Worm (Caenorhabditis elegans) whole organism, L1 larva: ENCODE results near the gene Y105C5A.1.
"Not testable (repeated sequence)": the region's sequence is repeated elsewhere in the genome, so short reads cannot be mapped to it uniquely, and the experiment has no call there.

Experiments used
- C16A3.4 ChIP-seq: fragments of 150-350 bp; optimal IDR thresholded peaks from 2 replicates; lab custom pipeline; 2014; ENCODE audit warnings: missing biosample characterization, missing genetic modification characterization
- F16B12.6 ChIP-seq: fragments of 150-350 bp; optimal IDR thresholded peaks from 2 replicates; lab custom pipeline; 2014; ENCODE audit warnings: missing biosample characterization, missing genetic modification characterization
- aly-2 ChIP-seq: fragments of 150-350 bp; optimal IDR thresholded peaks from 2 replicates; lab custom pipeline; 2014; ENCODE audit warnings: missing biosample characterization, missing genetic modification characterization
- ama-1 ChIP-seq: fragments of 150-350 bp; optimal IDR thresholded peaks from 2 replicates; lab custom pipeline; 2014
- ceh-63 ChIP-seq: fragments of 200-800 bp; sonication (Bioruptor generic); optimal IDR thresholded peaks from 2 replicates; lab custom pipeline; 2018; ENCODE audit warnings: mild to moderate bottlenecking, missing genetic modification characterization, missing compliant biosample characterization
- ceh-88 ChIP-seq: fragments of 200-800 bp; sonication (Bioruptor generic); IDR thresholded peaks from 2 replicates; pipeline ENCODE4 v1.3.6; 2022; ENCODE audit warnings: missing genetic modification characterization, missing compliant biosample characterization
- dpl-1 ChIP-seq, 3 experiments: fragments of 150-350 bp in 2 of 3; sonication (generic microtip) in 1 of 3; optimal IDR thresholded peaks; 2 replicates each; lab custom pipeline; 2014 to 2017; ENCODE audit warnings: missing biosample characterization in 3 of 3, missing genetic modification characterization in 3 of 3, missing genetic modification reagents in 3 of 3
- dsc-1 ChIP-seq: sonication (generic microtip); optimal IDR thresholded peaks from 2 replicates; lab custom pipeline; 2016; ENCODE audit warnings: mild to moderate bottlenecking, missing genetic modification characterization, missing compliant biosample characterization
- efl-1 ChIP-seq, 4 experiments: fragments of 150-350 bp; optimal IDR thresholded peaks in 3 of 4; peaks in 1 of 4; 1 replicate in 1 of 4; 2 replicates in 3 of 4; lab custom pipeline; 2014; ENCODE audit warnings: missing biosample characterization in 2 of 4, missing genetic modification characterization in 2 of 4, missing genetic modification reagents in 2 of 4
- elt-2 ChIP-seq: sonication (generic microtip); optimal IDR thresholded peaks from 2 replicates; lab custom pipeline; 2016; ENCODE audit warnings: missing genetic modification characterization, mild to moderate bottlenecking, inconsistent platforms, missing compliant biosample characterization, missing genetic modification reagents
- grh-1 ChIP-seq: fragments of 200-800 bp; sonication (Bioruptor generic); IDR thresholded peaks from 2 replicates; pipeline ENCODE4 v1.3.6; 2022; ENCODE audit warnings: missing genetic modification reagents, missing genetic modification characterization, missing compliant biosample characterization
- isw-1 ChIP-seq: fragments of 200-800 bp; sonication (Bioruptor generic); IDR thresholded peaks from 2 replicates; pipeline ENCODE4 v1.3.6; 2022; ENCODE audit warnings: missing genetic modification characterization, missing compliant biosample characterization
- lin-13 ChIP-seq: fragments of 150-350 bp; optimal IDR thresholded peaks from 2 replicates; lab custom pipeline; 2014; ENCODE audit warnings: missing biosample characterization, missing genetic modification reagents, missing genetic modification characterization
- lin-14 ChIP-seq: fragments of 200-800 bp; sonication (Bioruptor generic); optimal IDR thresholded peaks from 2 replicates; lab custom pipeline; 2018; ENCODE audit warnings: mild to moderate bottlenecking, missing genetic modification characterization, moderate library complexity, missing compliant biosample characterization
- lsy-2 ChIP-seq, 2 experiments: fragments of 150-350 bp; optimal IDR thresholded peaks; 2 replicates each; lab custom pipeline; 2014; ENCODE audit warnings: missing biosample characterization in 2 of 2, missing genetic modification characterization in 2 of 2
- mab-9 ChIP-seq: fragments of 200-800 bp; sonication (Bioruptor generic); IDR thresholded peaks from 2 replicates; pipeline ENCODE4 v1.3.6; 2022; ENCODE audit warnings: missing genetic modification reagents, missing genetic modification characterization, missing compliant biosample characterization
- mdl-1 ChIP-seq, 2 experiments: fragments of 150-350 bp; optimal IDR thresholded peaks; 2 replicates each; lab custom pipeline; 2014 to 2017; ENCODE audit warnings: missing biosample characterization in 2 of 2, missing genetic modification characterization in 2 of 2, inconsistent platforms in 1 of 2
- mef-2 ChIP-seq: fragments of 150-350 bp; optimal IDR thresholded peaks from 2 replicates; lab custom pipeline; 2014; ENCODE audit warnings: missing biosample characterization, missing genetic modification characterization
- nhr-19 ChIP-seq: fragments of 200-800 bp; sonication (Bioruptor generic); conservative IDR thresholded peaks from 2 replicates; pipeline ENCODE4 v1.3.6; 2022; ENCODE audit warnings: missing genetic modification characterization, missing compliant biosample characterization
- nhr-20 ChIP-seq: sonication (generic microtip); optimal IDR thresholded peaks from 2 replicates; lab custom pipeline; 2016; ENCODE audit warnings: mild to moderate bottlenecking, missing genetic modification characterization, missing compliant biosample characterization
- nhr-47 ChIP-seq: sonication (generic microtip); optimal IDR thresholded peaks from 2 replicates; lab custom pipeline; 2016; ENCODE audit warnings: mild to moderate bottlenecking, missing genetic modification characterization, moderate library complexity, missing compliant biosample characterization
- nhr-71 ChIP-seq: sonication (generic microtip); optimal IDR thresholded peaks from 2 replicates; lab custom pipeline; 2016; ENCODE audit warnings: mild to moderate bottlenecking, missing genetic modification characterization, moderate library complexity, missing compliant biosample characterization
- nhr-85 ChIP-seq: sonication (generic microtip); peaks from one replicate; lab custom pipeline; 2016; ENCODE audit warnings: missing genetic modification characterization, inconsistent platforms, missing compliant biosample characterization
- nhr-90 ChIP-seq: sonication (generic microtip); optimal IDR thresholded peaks from 2 replicates; lab custom pipeline; 2016; ENCODE audit warnings: mild to moderate bottlenecking, missing genetic modification characterization, missing compliant biosample characterization; ENCODE audit not compliant: poor library complexity
- pax-3 ChIP-seq: fragments of 200-800 bp; sonication (Bioruptor generic); optimal IDR thresholded peaks from 2 replicates; lab custom pipeline; 2018; ENCODE audit warnings: mild to moderate bottlenecking, missing genetic modification characterization, moderate library complexity, missing compliant biosample characterization
- snu-23 ChIP-seq: sonication (generic microtip); optimal IDR thresholded peaks from 2 replicates; lab custom pipeline; 2016; ENCODE audit warnings: missing genetic modification characterization, missing compliant biosample characterization
- sox-4 ChIP-seq: sonication (generic microtip); optimal IDR thresholded peaks from 2 replicates; lab custom pipeline; 2016; ENCODE audit warnings: missing genetic modification characterization, missing compliant biosample characterization
- swsn-7 ChIP-seq: sonication (generic microtip); optimal IDR thresholded peaks from 2 replicates; lab custom pipeline; 2016; ENCODE audit warnings: missing genetic modification characterization, missing compliant biosample characterization
- tbx-2 ChIP-seq: sonication (generic microtip); optimal IDR thresholded peaks from 2 replicates; lab custom pipeline; 2016; ENCODE audit warnings: missing genetic modification characterization, missing compliant biosample characterization
- unc-98 ChIP-seq: fragments of 200-800 bp; sonication (Bioruptor generic); IDR thresholded peaks from 2 replicates; pipeline ENCODE4 v1.3.6; 2022; ENCODE audit warnings: missing genetic modification characterization, missing compliant biosample characterization
- xbp-1 ChIP-seq: sonication (generic microtip); optimal IDR thresholded peaks from 2 replicates; lab custom pipeline; 2016; ENCODE audit warnings: missing genetic modification characterization, missing compliant biosample characterization
- ztf-11 ChIP-seq, 2 experiments: sonication (generic microtip); optimal IDR thresholded peaks; 2 replicates each; lab custom pipeline; 2016 to 2017; ENCODE audit warnings: missing genetic modification characterization in 2 of 2, missing biosample characterization in 1 of 2, missing compliant biosample characterization in 1 of 2
- ztf-4 ChIP-seq: fragments of 150-350 bp; optimal IDR thresholded peaks from 2 replicates; lab custom pipeline; 2014; ENCODE audit warnings: missing biosample characterization, missing genetic modification characterization

The Y105C5A.1 gene

ce11 chrIV:15537338-15537737, 26.9 kb downstream of the Y105C5A.1 start:
- no peak for TF ChIP-seq C16A3.4 (tag; lab: Kevin White, UChicago)
- TF ChIP-seq grh-1 (GFP tag; lab: Robert Waterston, UW) = no peak
- TF ChIP-seq nhr-47 (tag; lab: Kevin White, UChicago) = no peak
- no peak for TF ChIP-seq mef-2
- no peak for TF ChIP-seq xbp-1
- no peak for TF ChIP-seq nhr-85 (tag; lab: Kevin White, UChicago)
- no peak for TF ChIP-seq ztf-4 (tag; lab: Kevin White, UChicago)

- TF ChIP-seq dpl-1 (GFP tag; optimal IDR thresholded peaks at IDR 0.05; lab: Kevin White, UChicago) (peak in 1 of 3 experiments; percentile 1), tbx-2 (tag; lab: Kevin White, UChicago) (peak; percentile 3), dsc-1 (peak; percentile 35), xbp-1 (peak; percentile 25), isw-1 (GFP tag; lab: Robert Waterston, UW) (peak; percentile 86), lsy-2 (tag; optimal IDR thresholded peaks at IDR 0.05; lab: Kevin White, UChicago) (peak; percentile 27 to 56), nhr-71 (tag; lab: Kevin White, UChicago) (peak; percentile 60), sox-4 (tag; lab: Kevin White, UChicago) (peak; percentile 23), lin-14 (peak; percentile 32), nhr-19 (peak; percentile 95), efl-1 (optimal IDR thresholded peaks at IDR 0.05; lab: Kevin White, UChicago) (peak in 1 of 2 experiments; percentile 19), efl-1 (GFP tag; optimal IDR thresholded peaks at IDR 0.05 in 1 of 2; lab: Kevin White, UChicago) (peak in 1 of 2 experiments; percentile 71), nhr-90 (tag; lab: Kevin White, UChicago) (peak; percentile 52), pax-3 (tag; lab: Kevin White, UChicago) (peak; percentile 6), grh-1 (GFP tag; lab: Robert Waterston, UW) (peak; percentile 95), mab-9 (peak; percentile 89), snu-23 (GFP tag; lab: Kevin White, UChicago) (peak; percentile 22), swsn-7 (tag; lab: Kevin White, UChicago) (peak; percentile 30), nhr-85 (tag; lab: Kevin White, UChicago) (peak; percentile 71), nhr-20 (tag; lab: Kevin White, UChicago) (peak; percentile 23), unc-98 (GFP tag; lab: Robert Waterston, UW) (peak; percentile 63; the same call in 1 of the 2 replicates), ceh-88 (GFP tag; lab: Robert Waterston, UW) (peak; percentile 82), elt-2 (tag; lab: Kevin White, UChicago) (peak; percentile 26)
Measured at ce11 chrIV:15530486-15530885, 33.7 kb downstream of the Y105C5A.1 start.

ce11 chrIV:15528826-15529225, 35.4 kb downstream of the Y105C5A.1 start:
- TF ChIP-seq isw-1 (GFP tag; lab: Robert Waterston, UW) (peak; percentile 8; the same call in 1 of the 2 replicates), lin-14 (peak; percentile 5), nhr-47 (tag; lab: Kevin White, UChicago) (peak; percentile 3), mab-9 (0 out of 2 replicates have a peak, but pooled peaks have one; percentile 42), lin-13 (GFP tag; lab: Kevin White, UChicago) (peak; percentile 7), F16B12.6 (tag; lab: Kevin White, UChicago) (peak; percentile 27), efl-1 (GFP tag; optimal IDR thresholded peaks at IDR 0.05 in 1 of 2; lab: Kevin White, UChicago) (peak in 1 of 2 experiments; percentile 12), nhr-19 (peak; percentile 26), dpl-1 (GFP tag; optimal IDR thresholded peaks at IDR 0.05; lab: Kevin White, UChicago) (peak in 2 of 3 experiments; percentile 7 to 13), lsy-2 (tag; optimal IDR thresholded peaks at IDR 0.05; lab: Kevin White, UChicago) (peak; percentile 5 to 67)
- not testable (repeated sequence) for TF ChIP-seq efl-1 (optimal IDR thresholded peaks at IDR 0.05; lab: Kevin White, UChicago)

- TF ChIP-seq snu-23 (GFP tag; lab: Kevin White, UChicago) = no peak
- no peak for TF ChIP-seq ztf-4 (tag; lab: Kevin White, UChicago)
- no peak for TF ChIP-seq lin-14
- TF ChIP-seq xbp-1 = no peak
- TF ChIP-seq tbx-2 (tag; lab: Kevin White, UChicago) = no peak
- TF ChIP-seq nhr-85 (tag; lab: Kevin White, UChicago) = no peak
- no peak for TF ChIP-seq aly-2
- TF ChIP-seq nhr-47 (tag; lab: Kevin White, UChicago) = no peak
- TF ChIP-seq ceh-63 = no peak
- TF ChIP-seq ztf-11 (tag; optimal IDR thresholded peaks at IDR 0.05; lab: Kevin White, UChicago) = no peak
- no peak for TF ChIP-seq mdl-1 (tag; optimal IDR thresholded peaks at IDR 0.05; lab: Kevin White, UChicago)
- no peak for TF ChIP-seq ama-1 (lab: Kevin White, UChicago)
Measured at ce11 chrIV:15528234-15528633, 36.0 kb downstream of the Y105C5A.1 start, which contains the start of gene ari-1.4. TSS of gene ari-1.4 (minus strand) at chrIV:15528528.
